Fruit fly (Drosophila melanogaster) whole organism, embryonic: ENCODE measurements around the gene SCCRO.
A peak's percentile ranks its signal among the peaks of the same experiment; 100 is the strongest.

Experiments
- Atf3 ChIP-seq: fragments of 200-800 bp; sonication (Bioruptor generic); optimal IDR thresholded peaks from 3 replicates; lab custom pipeline; 2016; ENCODE audit warnings: missing biosample characterization, missing genetic modification characterization
- Bteb2 ChIP-seq: fragments of 200-800 bp; sonication (Bioruptor generic); optimal IDR thresholded peaks from 2 replicates; lab custom pipeline; 2016; ENCODE audit warnings: missing biosample characterization, missing genetic modification characterization
- CG10321 ChIP-seq: fragments of 200-800 bp; sonication (Bioruptor generic); IDR thresholded peaks from 2 replicates; pipeline ENCODE4 v1.3.6; 2022; ENCODE audit warnings: missing biosample characterization, missing genetic modification characterization
- CG12744 ChIP-seq: fragments of 200-800 bp; sonication (Bioruptor generic); optimal IDR thresholded peaks from 2 replicates; lab custom pipeline; 2016; ENCODE audit warnings: missing biosample characterization, missing genetic modification characterization
- CG13287 ChIP-seq: fragments of 200-800 bp; sonication (Bioruptor generic); IDR thresholded peaks from 2 replicates; pipeline ENCODE4 v1.3.6; 2022; ENCODE audit warnings: missing biosample characterization, missing genetic modification characterization; ENCODE audit not compliant: partially characterized antibody
- CG14014 ChIP-seq: fragments of 200-800 bp; sonication (Bioruptor generic); IDR thresholded peaks from 2 replicates; pipeline ENCODE4 v1.3.6; 2022; ENCODE audit warnings: missing biosample characterization, missing genetic modification characterization
- CG14441 ChIP-seq: fragments of 200-800 bp; sonication (Bioruptor generic); IDR thresholded peaks from 2 replicates; pipeline ENCODE4 v1.3.6; 2022; ENCODE audit warnings: missing biosample characterization, missing genetic modification characterization
- CG14710 ChIP-seq: fragments of 200-800 bp; sonication (Bioruptor generic); optimal IDR thresholded peaks from 3 replicates; lab custom pipeline; 2019; ENCODE audit warnings: missing biosample characterization, mild to moderate bottlenecking, missing genetic modification characterization, moderate library complexity
- CG17186 ChIP-seq: fragments of 200-800 bp; sonication (Bioruptor generic); optimal IDR thresholded peaks from 3 replicates; lab custom pipeline; 2017; ENCODE audit warnings: missing biosample characterization, missing genetic modification reagents, missing genetic modification characterization
- CG17328 ChIP-seq: fragments of 200-800 bp; sonication (Bioruptor generic); IDR thresholded peaks from 2 replicates; pipeline ENCODE4 v1.3.6; 2022; ENCODE audit warnings: missing biosample characterization, missing genetic modification characterization
- CG17802 ChIP-seq: fragments of 200-800 bp; sonication (Bioruptor generic); optimal IDR thresholded peaks from 2 replicates; lab custom pipeline; 2018; ENCODE audit warnings: missing biosample characterization, mild to moderate bottlenecking, missing genetic modification characterization, moderate library complexity
- CG18599 ChIP-seq: fragments of 200-800 bp; sonication (Bioruptor generic); optimal IDR thresholded peaks from 3 replicates; lab custom pipeline; 2017; ENCODE audit warnings: missing biosample characterization, missing genetic modification characterization, mild to moderate bottlenecking, moderate library complexity, missing genetic modification reagents
- CG2116 ChIP-seq: fragments of 200-800 bp; sonication (Bioruptor generic); optimal IDR thresholded peaks from 3 replicates; lab custom pipeline; 2018; ENCODE audit warnings: missing biosample characterization, mild to moderate bottlenecking, missing genetic modification characterization
- CG2678 ChIP-seq: fragments of 200-800 bp; sonication (Bioruptor generic); optimal IDR thresholded peaks from 3 replicates; lab custom pipeline; 2019; ENCODE audit warnings: missing biosample characterization, mild to moderate bottlenecking, missing genetic modification characterization, moderate library complexity
- CG2712 ChIP-seq: fragments of 200-800 bp; optimal IDR thresholded peaks from 3 replicates; lab custom pipeline; 2019; ENCODE audit warnings: missing biosample characterization, mild to moderate bottlenecking, missing genetic modification characterization, moderate library complexity
- CG31224 ChIP-seq: fragments of 200-800 bp; sonication (Bioruptor generic); IDR thresholded peaks from 2 replicates; pipeline ENCODE4 v1.3.6; 2022; ENCODE audit warnings: missing biosample characterization, missing genetic modification characterization
- CG3995 ChIP-seq: fragments of 200-800 bp; sonication (Bioruptor generic); optimal IDR thresholded peaks from 3 replicates; lab custom pipeline; 2016; ENCODE audit warnings: missing biosample characterization, missing genetic modification characterization
- CG6791 ChIP-seq: fragments of 200-800 bp; sonication (Bioruptor generic); IDR thresholded peaks from 3 replicates; pipeline ENCODE4 v1.3.6; 2022; ENCODE audit warnings: missing biosample characterization, missing genetic modification characterization; ENCODE audit not compliant: partially characterized antibody
- CG7928 ChIP-seq: fragments of 200-800 bp; sonication (Bioruptor generic); optimal IDR thresholded peaks from 2 replicates; lab custom pipeline; 2017; ENCODE audit warnings: missing biosample characterization, mild to moderate bottlenecking, missing genetic modification characterization
- CG8290 ChIP-seq, 3 experiments: fragments of 200-800 bp; sonication (Bioruptor generic); optimal IDR thresholded peaks; 2 replicates each; lab custom pipeline; 2016 to 2019; ENCODE audit warnings: missing biosample characterization in 3 of 3, missing genetic modification characterization in 3 of 3, mild to moderate bottlenecking in 2 of 3, moderate library complexity in 1 of 3
- CG9797 ChIP-seq: fragments of 200-800 bp; sonication (Bioruptor generic); optimal IDR thresholded peaks from 3 replicates; lab custom pipeline; 2018; ENCODE audit warnings: missing biosample characterization, mild to moderate bottlenecking, missing genetic modification characterization
- Dfd ChIP-seq, 2 experiments: fragments of >200 bp; optimal IDR thresholded peaks; 2 replicates each; lab custom pipeline; 2017; ENCODE audit warnings: missing biosample characterization in 2 of 2, missing genetic modification characterization in 2 of 2
- Dp ChIP-seq: fragments of 200-800 bp; sonication (Bioruptor generic); optimal IDR thresholded peaks from 2 replicates; lab custom pipeline; 2018; ENCODE audit warnings: missing biosample characterization, mild to moderate bottlenecking, missing genetic modification characterization, moderate library complexity
- Dref ChIP-seq: fragments of 200-800 bp; sonication (Bioruptor generic); IDR thresholded peaks from 2 replicates; pipeline ENCODE4 v1.3.6; 2022; ENCODE audit warnings: missing biosample characterization, missing genetic modification characterization
- Ets97D ChIP-seq: fragments of 200-800 bp; sonication (Bioruptor generic); optimal IDR thresholded peaks from 3 replicates; lab custom pipeline; 2016; ENCODE audit warnings: missing biosample characterization, missing genetic modification characterization
- HmgZ ChIP-seq: fragments of 200-800 bp; sonication (Bioruptor generic); optimal IDR thresholded peaks from 2 replicates; lab custom pipeline; 2018; ENCODE audit warnings: missing biosample characterization, mild to moderate bottlenecking, missing genetic modification characterization
- Hr78 ChIP-seq, 2 experiments: fragments of 200-800 bp in 1 of 2; fragments of >200 bp in 1 of 2; sonication (Bioruptor generic) in 1 of 2; optimal IDR thresholded peaks; 2 replicates each; lab custom pipeline; 2017 to 2019; ENCODE audit warnings: missing biosample characterization in 2 of 2, missing genetic modification characterization in 2 of 2, mild to moderate bottlenecking in 1 of 2, moderate library complexity in 1 of 2
- Jarid2 ChIP-seq: fragments of 200-800 bp; sonication (Bioruptor generic); optimal IDR thresholded peaks from 3 replicates; lab custom pipeline; 2017; ENCODE audit warnings: mild to moderate bottlenecking, missing biosample characterization, missing genetic modification reagents, missing genetic modification characterization
- Lhr ChIP-seq: fragments of 200-800 bp; sonication (Bioruptor generic); optimal IDR thresholded peaks from 3 replicates; lab custom pipeline; 2017; ENCODE audit warnings: mild to moderate bottlenecking, missing biosample characterization, missing genetic modification reagents, missing genetic modification characterization
- NC2β ChIP-seq: fragments of 200-800 bp; sonication (Bioruptor generic); optimal IDR thresholded peaks from 2 replicates; lab custom pipeline; 2016; ENCODE audit warnings: missing biosample characterization, missing genetic modification characterization
- Nf-YC ChIP-seq: fragments of 200-800 bp; optimal IDR thresholded peaks from 3 replicates; lab custom pipeline; 2019; ENCODE audit warnings: missing biosample characterization, mild to moderate bottlenecking, missing genetic modification characterization, moderate library complexity
- PHDP ChIP-seq: fragments of 200-800 bp; sonication (Bioruptor generic); optimal IDR thresholded peaks from 3 replicates; lab custom pipeline; 2018; ENCODE audit warnings: missing biosample characterization, mild to moderate bottlenecking, missing genetic modification characterization, moderate library complexity
- Ravus ChIP-seq: fragments of 200-800 bp; sonication (Bioruptor generic); IDR thresholded peaks from 2 replicates; pipeline ENCODE4 v1.3.6; 2022; ENCODE audit warnings: missing biosample characterization, missing genetic modification characterization
- bigmax ChIP-seq: fragments of 200-800 bp; sonication (Bioruptor generic); optimal IDR thresholded peaks from 2 replicates; lab custom pipeline; 2018; ENCODE audit warnings: missing biosample characterization, mild to moderate bottlenecking, missing genetic modification characterization
- corto ChIP-seq: fragments of 200-800 bp; sonication (Bioruptor generic); optimal IDR thresholded peaks from 2 replicates; lab custom pipeline; 2016; ENCODE audit warnings: missing biosample characterization, mild to moderate bottlenecking, missing genetic modification characterization, moderate library complexity
- crc ChIP-seq: fragments of 200-800 bp; sonication (Bioruptor generic); optimal IDR thresholded peaks from 2 replicates; lab custom pipeline; 2016; ENCODE audit warnings: missing biosample characterization, missing genetic modification characterization
- croc ChIP-seq: fragments of 200-800 bp; sonication (Bioruptor generic); conservative IDR thresholded peaks from 3 replicates; pipeline ENCODE4 v1.3.6; 2022; ENCODE audit warnings: missing biosample characterization, missing genetic modification characterization
- fd64A ChIP-seq: fragments of 200-800 bp; sonication (Bioruptor generic); optimal IDR thresholded peaks from 3 replicates; lab custom pipeline; 2018; ENCODE audit warnings: missing biosample characterization, mild to moderate bottlenecking, missing genetic modification characterization
- gsb-n ChIP-seq: fragments of 200-800 bp; sonication (Bioruptor generic); optimal IDR thresholded peaks from 3 replicates; lab custom pipeline; 2018; ENCODE audit warnings: missing biosample characterization, mild to moderate bottlenecking, missing genetic modification characterization
- ind ChIP-seq: fragments of 200-800 bp; sonication (Bioruptor generic); optimal IDR thresholded peaks from 3 replicates; lab custom pipeline; 2016; ENCODE audit warnings: missing biosample characterization, missing genetic modification characterization
- jigr1 ChIP-seq: fragments of 200-800 bp; sonication (Bioruptor generic); IDR thresholded peaks from 3 replicates; pipeline ENCODE4 v1.3.6; 2022; ENCODE audit warnings: missing biosample characterization, missing genetic modification characterization
- lmd ChIP-seq: fragments of 200-800 bp; sonication (Bioruptor generic); IDR thresholded peaks from 2 replicates; pipeline ENCODE4 v1.3.6; 2022; ENCODE audit warnings: missing biosample characterization, missing genetic modification characterization
- pho ChIP-seq: fragments of 200-800 bp; sonication (Bioruptor generic); optimal IDR thresholded peaks from 2 replicates; lab custom pipeline; 2016; ENCODE audit warnings: missing biosample characterization, missing genetic modification characterization
- phol ChIP-seq: fragments of 200-800 bp; sonication (Bioruptor generic); optimal IDR thresholded peaks from 3 replicates; lab custom pipeline; 2018; ENCODE audit warnings: missing biosample characterization, mild to moderate bottlenecking, missing genetic modification characterization, moderate library complexity
- rib ChIP-seq: fragments of 200-800 bp; sonication (Bioruptor generic); IDR thresholded peaks from 2 replicates; pipeline ENCODE4 v1.3.6; 2022; ENCODE audit warnings: missing biosample characterization, missing genetic modification characterization
- row ChIP-seq: fragments of 200-800 bp; sonication (Bioruptor generic); IDR thresholded peaks from 3 replicates; pipeline ENCODE4 v1.3.6; 2022; ENCODE audit warnings: missing biosample characterization, missing genetic modification characterization
- scrt ChIP-seq: fragments of 200-800 bp; sonication (Bioruptor generic); optimal IDR thresholded peaks from 2 replicates; lab custom pipeline; 2018; ENCODE audit warnings: missing biosample characterization, mild to moderate bottlenecking, missing genetic modification characterization, moderate library complexity
- sens ChIP-seq: fragments of 200-800 bp; sonication (Bioruptor generic); peaks from one replicate; lab custom pipeline; 2016; ENCODE audit warnings: missing biosample characterization, missing genetic modification characterization
- sna ChIP-seq: fragments of 200-800 bp; sonication (Bioruptor generic); IDR thresholded peaks from 2 replicates; pipeline ENCODE4 v1.3.6; 2022; ENCODE audit warnings: missing biosample characterization, missing genetic modification characterization; ENCODE audit not compliant: partially characterized antibody

SCCRO gene

DNA sequence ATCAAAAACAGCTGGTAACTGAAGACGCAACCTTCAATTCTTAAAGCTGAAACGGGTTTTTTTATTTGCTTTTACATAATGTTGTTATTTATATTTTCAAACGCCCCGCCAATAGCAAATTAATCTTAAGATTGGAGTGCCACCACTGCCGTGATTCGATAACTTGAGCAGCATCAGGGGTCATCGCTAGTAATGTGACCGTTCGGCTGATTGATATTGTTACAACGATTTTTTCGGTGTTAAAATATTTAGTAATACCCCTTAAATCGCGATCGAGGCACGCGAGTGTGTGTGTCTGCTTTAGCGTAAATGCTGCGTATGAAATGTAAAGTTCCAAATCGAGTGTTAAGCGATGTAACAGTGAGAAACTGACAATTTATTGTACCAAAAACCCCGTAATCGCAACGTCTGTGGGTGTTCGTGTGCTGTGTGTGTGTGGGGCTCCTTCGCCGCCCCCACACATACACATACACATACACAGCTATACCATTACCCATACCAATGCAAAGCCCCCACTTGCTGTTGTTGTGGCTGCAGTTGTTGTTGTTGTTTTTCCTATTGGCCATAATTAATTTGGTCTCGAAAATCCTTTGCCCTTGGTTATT, 2.7 kb downstream of the SCCRO start, which contains the start of gene dop (continued):
- TF ChIP-seq lmd (GFP tag; lab: Robert Waterston, UW) = no peak; the same call in 1 of the 2 replicates
- no peak for TF ChIP-seq Bteb2 (GFP tag; lab: Kevin White, UChicago)
- no peak for TF ChIP-seq Hr78 (GFP tag; optimal IDR thresholded peaks at IDR 0.05; lab: Kevin White, UChicago)
- TF ChIP-seq CG14014 (GFP tag; lab: Robert Waterston, UW) = no peak
- TF ChIP-seq Atf3 (GFP tag; lab: Kevin White, UChicago) = no peak
- no peak for TF ChIP-seq rib
- no peak for TF ChIP-seq croc (GFP tag; lab: Robert Waterston, UW)
- no peak for TF ChIP-seq CG18599
- no peak for TF ChIP-seq gsb-n (tag; lab: Kevin White, UChicago)
- no peak for TF ChIP-seq CG12744 (GFP tag; lab: Kevin White, UChicago)
- TF ChIP-seq scrt (GFP tag; lab: Kevin White, UChicago) = no peak
- peak; percentile 8 for TF ChIP-seq Lhr (GFP tag; lab: Kevin White, UChicago)
- peak; percentile 49 for TF ChIP-seq corto (GFP tag; lab: Kevin White, UChicago)
- peak; percentile 3 for TF ChIP-seq CG8290 (GFP tag; optimal IDR thresholded peaks at IDR 0.05; lab: Kevin White, UChicago)
- TF ChIP-seq CG8290 (tag; optimal IDR thresholded peaks at IDR 0.05; lab: Kevin White, UChicago) = peak in 1 of 2 experiments; percentile 40
- peak; percentile 61 for TF ChIP-seq CG14710 (tag; lab: Kevin White, UChicago)
- peak; percentile 12 for TF ChIP-seq ind (GFP tag; lab: Kevin White, UChicago)
- TF ChIP-seq row = peak; percentile 58; the same call in 2 of the 3 replicates
- TF ChIP-seq CG13287 = peak; percentile 73
- no peak for TF ChIP-seq Dfd (GFP tag; optimal IDR thresholded peaks at IDR 0.05; lab: Kevin White, UChicago)
- TF ChIP-seq CG14441 (GFP tag; lab: Robert Waterston, UW) = no peak
- peak; percentile 15 for TF ChIP-seq HmgZ
- no peak for TF ChIP-seq CG10321
- TF ChIP-seq CG9797 = peak; percentile 92
- no peak for TF ChIP-seq CG2678 (tag; lab: Kevin White, UChicago)
- no peak for TF ChIP-seq crc (GFP tag; lab: Kevin White, UChicago)
- TF ChIP-seq jigr1 (GFP tag; lab: Robert Waterston, UW) = no peak
- TF ChIP-seq Nf-YC = no peak
- TF ChIP-seq Dref (GFP tag; lab: Robert Waterston, UW) = peak; percentile 73
- TF ChIP-seq CG17802 (tag; lab: Kevin White, UChicago) = no peak
- TF ChIP-seq Jarid2 = peak; percentile 13
- TF ChIP-seq sens (GFP tag; lab: Kevin White, UChicago) = peak; percentile 80
- 0 out of 2 replicates have a peak, but pooled peaks have one; percentile 16 for TF ChIP-seq CG17328 (GFP tag; lab: Robert Waterston, UW)
- peak; percentile 52; the same call in 2 of the 3 replicates for TF ChIP-seq CG6791
- peak; percentile 43 for TF ChIP-seq phol
- TF ChIP-seq NC2β (GFP tag; lab: Kevin White, UChicago) = peak; percentile 13
- TF ChIP-seq sna = peak; percentile 43
- TF ChIP-seq Ravus (GFP tag; lab: Robert Waterston, UW) = no peak
- TF ChIP-seq bigmax = no peak
- no peak for TF ChIP-seq fd64A (GFP tag; lab: Kevin White, UChicago)
- TF ChIP-seq CG2116 (GFP tag; lab: Kevin White, UChicago) = peak; percentile 81
- peak; percentile 56 for TF ChIP-seq Ets97D (GFP tag; lab: Kevin White, UChicago)
- no peak for TF ChIP-seq CG31224
- TF ChIP-seq CG2712 (tag; lab: Kevin White, UChicago) = no peak
- no peak for TF ChIP-seq PHDP
- TF ChIP-seq CG3995 = peak; percentile 82
- peak; percentile 20 for TF ChIP-seq CG17186 (GFP tag; lab: Kevin White, UChicago)
- TF ChIP-seq Dp (GFP tag; lab: Kevin White, UChicago) = peak; percentile 85
- TF ChIP-seq CG7928 = no peak
- no peak for TF ChIP-seq pho (GFP tag; lab: Kevin White, UChicago)
